Fruit fly (Drosophila melanogaster): Measurements from ENCODE around the gene CG32069.

Gene CG32069

DNA sequence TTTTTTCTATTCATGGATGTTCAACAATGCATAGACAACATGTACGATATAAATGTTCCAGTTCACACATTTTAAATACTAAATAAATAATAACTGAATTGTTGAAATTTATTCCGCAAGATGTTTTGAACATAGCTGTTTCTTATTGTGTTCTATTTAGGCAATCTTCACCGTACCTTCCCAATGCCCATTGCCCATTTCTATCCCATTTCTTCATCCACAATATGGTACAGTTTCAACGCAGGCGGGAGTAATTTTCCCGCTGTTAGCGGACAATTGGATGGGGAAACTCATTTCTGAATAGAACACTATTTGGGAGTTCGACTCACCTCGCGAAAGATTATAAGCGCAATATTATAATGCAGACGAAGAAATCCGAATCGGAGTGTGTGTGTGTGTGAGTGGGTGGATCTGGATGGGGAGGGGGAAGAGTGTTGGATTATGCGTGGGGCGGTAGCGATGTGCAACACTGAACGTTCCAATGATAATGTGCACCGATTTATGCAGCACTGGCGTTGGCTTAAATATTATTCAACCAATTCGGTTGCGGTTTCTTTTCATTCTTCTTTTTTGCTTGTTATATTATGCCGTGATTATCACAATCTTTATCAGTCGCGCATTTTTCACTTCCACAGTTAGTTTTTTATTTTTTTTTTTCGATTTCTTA, 29.7 kb upstream of the CG32069 start (continued):
- TF ChIP-seq nmo (GFP tag; optimal IDR thresholded peaks at IDR 0.05) (peak; percentile 27), schlank (tag; optimal IDR thresholded peaks at IDR 0.05) (no peak), CG17328 (GFP tag; IDR thresholded peaks at IDR 0.05) (peak; percentile 42; the same call in 1 of the 2 replicates), CG12299 (tag; optimal IDR thresholded peaks at IDR 0.05) (no peak), CrebB (tag; optimal IDR thresholded peaks at IDR 0.05) (no peak), CG9727 (GFP tag; optimal IDR thresholded peaks at IDR 0.05) (peak; percentile 47), Myb (GFP tag; optimal IDR thresholded peaks at IDR 0.05) (peak; percentile 64), jigr1 (GFP tag; IDR thresholded peaks at IDR 0.05) (no peak), bcd (GFP tag; optimal IDR thresholded peaks at IDR 0.05) (peak; percentile 43), Atf6 (GFP tag; IDR thresholded peaks at IDR 0.05) (peak; percentile 41; the same call in 1 of the 2 replicates), CG4707 (GFP tag; optimal IDR thresholded peaks at IDR 0.05) (no peak), GATAe (GFP tag; conservative IDR thresholded peaks at IDR 0.05) (no peak), hbn (GFP tag; IDR thresholded peaks at IDR 0.05; ENCODE audit: partially characterized antibody) (no peak; the same call in 1 of the 2 replicates), bigmax (GFP tag; optimal IDR thresholded peaks at IDR 0.05) (no peak), maf-S (GFP tag; optimal IDR thresholded peaks at IDR 0.05) (peak; percentile 64), Pdp1 (GFP tag; optimal IDR thresholded peaks at IDR 0.05) (peak; percentile 37 to 98), CG33557 (GFP tag; optimal IDR thresholded peaks at IDR 0.05) (peak; percentile 22), Nf-YC (tag; optimal IDR thresholded peaks at IDR 0.05) (peak; percentile 10), nom (GFP tag; optimal IDR thresholded peaks at IDR 0.05) (peak; percentile 59), CG4820 (GFP tag; optimal IDR thresholded peaks at IDR 0.05) (peak; percentile 39), gsb-n (tag; optimal IDR thresholded peaks at IDR 0.05) (peak; percentile 19), CG11504 (tag; optimal IDR thresholded peaks at IDR 0.05) (peak; percentile 7), CG14710 (tag; optimal IDR thresholded peaks at IDR 0.05) (peak; percentile 18), CG34224 (GFP tag; IDR thresholded peaks at IDR 0.05; ENCODE audit: partially characterized antibody) (no peak), pb (GFP tag; optimal IDR thresholded peaks at IDR 0.05) (peak; percentile 20), zf30C (GFP tag; optimal IDR thresholded peaks at IDR 0.05) (no peak), HLH4C (GFP tag; IDR thresholded peaks at IDR 0.05; ENCODE audit: partially characterized antibody) (no peak), MTF-1 (GFP tag; optimal IDR thresholded peaks at IDR 0.05; ENCODE audit: borderline replicate concordance) (peak; percentile 28), Side (GFP tag; optimal IDR thresholded peaks at IDR 0.05) (peak; percentile 76), Hmx (GFP tag; optimal IDR thresholded peaks at IDR 0.05) (no peak), C15 (GFP tag; IDR thresholded peaks at IDR 0.05) (no peak), Chrac-16 (GFP tag; optimal IDR thresholded peaks at IDR 0.05) (peak; percentile 30), ro (GFP tag; IDR thresholded peaks at IDR 0.05) (no peak), Ptx1 (GFP tag; IDR thresholded peaks at IDR 0.05) (peak; percentile 30; the same call in 1 of the 2 replicates), p53 (GFP tag; optimal IDR thresholded peaks at IDR 0.05) (peak; percentile 29), Dad (GFP tag; optimal IDR thresholded peaks at IDR 0.05) (peak; percentile 58), CG17612 (GFP tag; IDR thresholded peaks at IDR 0.05) (no peak), CG18599 (GFP tag; optimal IDR thresholded peaks at IDR 0.05) (peak; percentile 47), ab (GFP tag; optimal IDR thresholded peaks at IDR 0.05) (no peak), abd-A (tag; optimal IDR thresholded peaks at IDR 0.05) (no peak), Ravus (GFP tag; IDR thresholded peaks at IDR 0.05) (no peak), CG17361 (GFP tag; IDR thresholded peaks at IDR 0.05) (no peak), NfI (GFP tag; optimal IDR thresholded peaks at IDR 0.05) (peak; percentile 62), sc (optimal IDR thresholded peaks at IDR 0.05) (no peak), sc (GFP tag; optimal IDR thresholded peaks at IDR 0.05) (no peak), fd102C (GFP tag; optimal IDR thresholded peaks at IDR 0.05) (no peak), Hr51 (GFP tag; optimal IDR thresholded peaks at IDR 0.05) (peak in 1 of 2 experiments; percentile 66), zfh1 (GFP tag; IDR thresholded peaks at IDR 0.05) (peak; percentile 66; the same call in 2 of the 3 replicates), scrt (GFP tag; optimal IDR thresholded peaks at IDR 0.05) (no peak)
